Worm (Caenorhabditis elegans): ENCODE results near the gene srbc-21.
A peak's percentile ranks its signal among the peaks of the same experiment; 100 is the strongest.

Gene srbc-21

ce11 chrV:2126554-2126953, 28.8 kb upstream of the srbc-21 start:
- TF ChIP-seq aly-2 (tag; optimal IDR thresholded peaks at IDR 0.05) (no peak), lin-13 (GFP tag; optimal IDR thresholded peaks at IDR 0.05) (no peak), egl-43 (GFP tag; IDR thresholded peaks at IDR 0.05) (no peak), nhr-28 (tag; optimal IDR thresholded peaks at IDR 0.05) (peak; percentile 7), zip-11 (GFP tag; IDR thresholded peaks at IDR 0.05) (no peak), ces-1 (GFP tag; optimal IDR thresholded peaks at IDR 0.05) (no peak), dmd-6 (GFP tag; IDR thresholded peaks at IDR 0.05) (peak; percentile 19; the same call in 1 of the 2 replicates), spr-1 (tag; optimal IDR thresholded peaks at IDR 0.05) (no peak), nhr-111 (GFP tag; optimal IDR thresholded peaks at IDR 0.05) (no peak), F49E8.2 (tag; optimal IDR thresholded peaks at IDR 0.05; ENCODE audit: borderline replicate concordance) (no peak), R02D3.7 (tag; optimal IDR thresholded peaks at IDR 0.05) (no peak), lin-39 (tag; optimal IDR thresholded peaks at IDR 0.05) (no peak), mxl-3 (GFP tag; optimal IDR thresholded peaks at IDR 0.05) (no peak), daf-16 (GFP tag; optimal IDR thresholded peaks at IDR 0.05) (no peak), daf-16 (tag; optimal IDR thresholded peaks at IDR 0.05) (peak; percentile 82), nhr-6 (tag; optimal IDR thresholded peaks at IDR 0.05) (no peak), nhr-10 (tag; optimal IDR thresholded peaks at IDR 0.05) (no peak), mxl-2 (GFP tag; conservative IDR thresholded peaks at IDR 0.05) (no peak; the same call in 1 of the 2 replicates), aha-1 (tag) (no peak), snpc-4 (tag; optimal IDR thresholded peaks at IDR 0.05) (no peak), mdl-1 (tag; optimal IDR thresholded peaks at IDR 0.05) (no peak), hmg-1.1 (GFP tag; IDR thresholded peaks at IDR 0.05) (no peak), attf-4 (tag; optimal IDR thresholded peaks at IDR 0.05) (no peak), madf-9 (GFP tag; conservative IDR thresholded peaks at IDR 0.05) (no peak), pqm-1 (tag; optimal IDR thresholded peaks at IDR 0.05) (no peak), ama-1 (optimal IDR thresholded peaks at IDR 0.05) (no peak), T26A8.4 (GFP tag; IDR thresholded peaks at IDR 0.05) (no peak), F37D6.2 (tag; optimal IDR thresholded peaks at IDR 0.05) (no peak), arid-1 (GFP tag; conservative IDR thresholded peaks at IDR 0.05) (no peak), jun-1 (tag; optimal IDR thresholded peaks at IDR 0.05) (no peak), lin-1 (GFP tag; IDR thresholded peaks at IDR 0.05) (0 out of 2 replicates have a peak, but pooled peaks have one; percentile 13), ZK337.2 (GFP tag; IDR thresholded peaks at IDR 0.05) (no peak), pha-4 (GFP tag; IDR thresholded peaks at IDR 0.05) (no peak), pha-4 (tag; optimal IDR thresholded peaks at IDR 0.05) (no peak), Y48G9A.11 (GFP tag; IDR thresholded peaks at IDR 0.05) (no peak), nhr-77 (tag; optimal IDR thresholded peaks at IDR 0.05) (no peak), ceh-82 (tag; optimal IDR thresholded peaks at IDR 0.05) (no peak), D1046.2 (GFP tag; IDR thresholded peaks at IDR 0.05) (no peak), ceh-28 (tag; optimal IDR thresholded peaks at IDR 0.05) (peak; percentile 13)

ce11 chrV:2126996-2127585, 28.2 kb upstream of the srbc-21 start, which contains the start of gene ldp-1:
Gene ldp-1 (plus strand): TSS chrV:2127535.
- peak; percentile 25 for TF ChIP-seq F49E8.2 (tag; optimal IDR thresholded peaks at IDR 0.05; ENCODE audit: borderline replicate concordance)
- peak; percentile 78 for TF ChIP-seq ZK337.2 (GFP tag; IDR thresholded peaks at IDR 0.05)
- TF ChIP-seq T26A8.4 (GFP tag; IDR thresholded peaks at IDR 0.05), result peak; percentile 56; the same call in 1 of the 2 replicates
- TF ChIP-seq dpl-1 (GFP tag; optimal IDR thresholded peaks at IDR 0.05), result peak; percentile 94
- peak; percentile 64 for TF ChIP-seq lin-38 (GFP tag; IDR thresholded peaks at IDR 0.05)
- no peak for TF ChIP-seq tag-97 (GFP tag; IDR thresholded peaks at IDR 0.05)
- no peak for TF ChIP-seq aha-1 (tag)
- TF ChIP-seq ama-1 (optimal IDR thresholded peaks at IDR 0.05), result no peak
- TF ChIP-seq ces-1 (GFP tag; optimal IDR thresholded peaks at IDR 0.05), result no peak
- no peak for TF ChIP-seq lin-39 (tag; optimal IDR thresholded peaks at IDR 0.05)
- TF ChIP-seq dmd-6 (GFP tag; IDR thresholded peaks at IDR 0.05), result peak; percentile 48
- 0 out of 2 replicates have a peak, but pooled peaks have one; percentile 25 for TF ChIP-seq zfp-3 (GFP tag; conservative IDR thresholded peaks at IDR 0.05)
- TF ChIP-seq daf-16 (GFP tag; optimal IDR thresholded peaks at IDR 0.05), result no peak
- no peak for TF ChIP-seq daf-16 (tag; optimal IDR thresholded peaks at IDR 0.05)
- TF ChIP-seq dve-1 (tag; optimal IDR thresholded peaks at IDR 0.05; ENCODE audit: insufficient read depth), result peak; percentile 20
- TF ChIP-seq nhr-76 (tag; optimal IDR thresholded peaks at IDR 0.05), result no peak
- 0 out of 2 replicates have a peak, but pooled peaks have one; percentile 26 for TF ChIP-seq madf-9 (GFP tag; conservative IDR thresholded peaks at IDR 0.05)
- peak; percentile 31 for TF ChIP-seq unc-130 (GFP tag; optimal IDR thresholded peaks at IDR 0.05)
- peak; percentile 97 for TF ChIP-seq mes-2 (tag; optimal IDR thresholded peaks at IDR 0.05; ENCODE audit: poor library complexity, severe bottlenecking)
- no peak for TF ChIP-seq hlh-30 (tag; optimal IDR thresholded peaks at IDR 0.05; ENCODE audit: insufficient read depth)
- TF ChIP-seq mep-1 (tag; optimal IDR thresholded peaks at IDR 0.05), result peak; percentile 10
- TF ChIP-seq hmg-1.1 (GFP tag; IDR thresholded peaks at IDR 0.05), result no peak
- TF ChIP-seq lin-29 (GFP tag; IDR thresholded peaks at IDR 0.05), result no peak
- no peak for TF ChIP-seq zfp-2 (tag; optimal IDR thresholded peaks at IDR 0.05)

Data from whole organism, L4 larva.